Worm (Caenorhabditis elegans) whole organism, L1 larva: ENCODE measurements around the gene mboa-6.

Experiments used
- C04F5.9 ChIP-seq: sonication (generic microtip); optimal IDR thresholded peaks from 2 replicates; lab custom pipeline; 2016; ENCODE audit warnings: missing genetic modification characterization, missing compliant biosample characterization
- C34B4.2 ChIP-seq: sonication (generic microtip); optimal IDR thresholded peaks from 2 replicates; lab custom pipeline; 2017; ENCODE audit warnings: mild to moderate bottlenecking, missing genetic modification characterization, missing compliant biosample characterization
- Y116A8C.19 ChIP-seq: sonication (generic microtip); optimal IDR thresholded peaks from 2 replicates; lab custom pipeline; 2016; ENCODE audit warnings: missing compliant biosample characterization, missing genetic modification characterization, borderline replicate concordance
- alr-1 ChIP-seq: fragments of 200-800 bp; sonication (Bioruptor generic); optimal IDR thresholded peaks from 2 replicates; lab custom pipeline; 2018; ENCODE audit warnings: borderline replicate concordance, mild to moderate bottlenecking, missing genetic modification characterization, missing compliant biosample characterization
- ceh-63 ChIP-seq: fragments of 200-800 bp; sonication (Bioruptor generic); optimal IDR thresholded peaks from 2 replicates; lab custom pipeline; 2018; ENCODE audit warnings: mild to moderate bottlenecking, missing genetic modification characterization, missing compliant biosample characterization
- ceh-8 ChIP-seq: fragments of 200-800 bp; sonication (Bioruptor generic); optimal IDR thresholded peaks from 2 replicates; lab custom pipeline; 2018; ENCODE audit warnings: mild to moderate bottlenecking, missing genetic modification characterization, moderate library complexity, missing compliant biosample characterization
- ceh-82 ChIP-seq, 3 experiments: fragments of 150-350 bp in 1 of 3; sonication (generic microtip) in 2 of 3; optimal IDR thresholded peaks; 2 replicates each; lab custom pipeline; 2014 to 2017; ENCODE audit warnings: missing biosample characterization in 3 of 3, missing genetic modification characterization in 3 of 3
- ceh-88 ChIP-seq: fragments of 200-800 bp; sonication (Bioruptor generic); IDR thresholded peaks from 2 replicates; pipeline ENCODE4 v1.3.6; 2022; ENCODE audit warnings: missing genetic modification characterization, missing compliant biosample characterization
- dpl-1 ChIP-seq, 3 experiments: fragments of 150-350 bp in 2 of 3; sonication (generic microtip) in 1 of 3; optimal IDR thresholded peaks; 2 replicates each; lab custom pipeline; 2014 to 2017; ENCODE audit warnings: missing biosample characterization in 3 of 3, missing genetic modification characterization in 3 of 3, missing genetic modification reagents in 3 of 3
- dsc-1 ChIP-seq: sonication (generic microtip); optimal IDR thresholded peaks from 2 replicates; lab custom pipeline; 2016; ENCODE audit warnings: mild to moderate bottlenecking, missing genetic modification characterization, missing compliant biosample characterization
- efl-1 ChIP-seq, 4 experiments: fragments of 150-350 bp; optimal IDR thresholded peaks in 3 of 4; peaks in 1 of 4; 1 replicate in 1 of 4; 2 replicates in 3 of 4; lab custom pipeline; 2014; ENCODE audit warnings: missing biosample characterization in 2 of 4, missing genetic modification characterization in 2 of 4, missing genetic modification reagents in 2 of 4
- egl-13 ChIP-seq: sonication (generic microtip); optimal IDR thresholded peaks from 2 replicates; lab custom pipeline; 2016; ENCODE audit warnings: missing genotype, missing genetic modification reagents, missing genetic modification characterization, missing compliant biosample characterization
- egl-27 ChIP-seq, 2 experiments: fragments of 150-350 bp in 1 of 2; sonication (generic microtip); optimal IDR thresholded peaks; 3 replicates each; lab custom pipeline; 2017 to 2018; ENCODE audit warnings: missing biosample characterization in 2 of 2, missing genetic modification characterization in 2 of 2, missing genetic modification reagents in 2 of 2
- elt-3 ChIP-seq, 6 experiments: fragments of 150-350 bp in 1 of 6; sonication (generic microtip); optimal IDR thresholded peaks; 2 replicates each; lab custom pipeline; 2017 to 2018; ENCODE audit warnings: missing biosample characterization in 6 of 6, missing genetic modification characterization in 6 of 6, inconsistent platforms in 1 of 6
- ets-5 ChIP-seq: fragments of 200-800 bp; sonication (Bioruptor generic); IDR thresholded peaks from 2 replicates; pipeline ENCODE4 v1.3.6; 2022; ENCODE audit warnings: missing genetic modification characterization, missing compliant biosample characterization
- fkh-4 ChIP-seq: sonication (generic microtip); optimal IDR thresholded peaks from 2 replicates; lab custom pipeline; 2016; ENCODE audit warnings: missing compliant biosample characterization, missing genetic modification characterization, borderline replicate concordance
- fos-1 ChIP-seq: fragments of 150-350 bp; optimal IDR thresholded peaks from 2 replicates; lab custom pipeline; 2014; ENCODE audit warnings: missing biosample characterization, missing genetic modification characterization
- grh-1 ChIP-seq: fragments of 200-800 bp; sonication (Bioruptor generic); IDR thresholded peaks from 2 replicates; pipeline ENCODE4 v1.3.6; 2022; ENCODE audit warnings: missing genetic modification reagents, missing genetic modification characterization, missing compliant biosample characterization
- hlh-4 ChIP-seq: sonication (generic microtip); optimal IDR thresholded peaks from 2 replicates; lab custom pipeline; 2016; ENCODE audit warnings: mild to moderate bottlenecking, missing genetic modification characterization, missing compliant biosample characterization
- hpl-2 ChIP-seq: fragments of 150-350 bp; optimal IDR thresholded peaks from 2 replicates; lab custom pipeline; 2014; ENCODE audit warnings: missing biosample characterization, missing genetic modification reagents, missing genetic modification characterization
- irx-1 ChIP-seq: sonication (generic microtip); optimal IDR thresholded peaks from 2 replicates; lab custom pipeline; 2016; ENCODE audit warnings: missing genetic modification characterization, missing compliant biosample characterization
- isw-1 ChIP-seq: fragments of 200-800 bp; sonication (Bioruptor generic); IDR thresholded peaks from 2 replicates; pipeline ENCODE4 v1.3.6; 2022; ENCODE audit warnings: missing genetic modification characterization, missing compliant biosample characterization
- jun-1 ChIP-seq: fragments of 150-350 bp; optimal IDR thresholded peaks from 2 replicates; lab custom pipeline; 2014; ENCODE audit warnings: missing biosample characterization, missing genetic modification reagents, missing genetic modification characterization
- lin-14 ChIP-seq: fragments of 200-800 bp; sonication (Bioruptor generic); optimal IDR thresholded peaks from 2 replicates; lab custom pipeline; 2018; ENCODE audit warnings: mild to moderate bottlenecking, missing genetic modification characterization, moderate library complexity, missing compliant biosample characterization
- lin-15B ChIP-seq: fragments of 150-350 bp; sonication (generic microtip); optimal IDR thresholded peaks from 3 replicates; lab custom pipeline; 2014; ENCODE audit warnings: missing biosample characterization, missing genetic modification characterization
- lin-39 ChIP-seq: fragments of 150-350 bp; optimal IDR thresholded peaks from 2 replicates; lab custom pipeline; 2014; ENCODE audit warnings: missing biosample characterization, missing genetic modification reagents, missing genetic modification characterization
- lsy-2 ChIP-seq, 2 experiments: fragments of 150-350 bp; optimal IDR thresholded peaks; 2 replicates each; lab custom pipeline; 2014; ENCODE audit warnings: missing biosample characterization in 2 of 2, missing genetic modification characterization in 2 of 2
- mef-2 ChIP-seq: fragments of 150-350 bp; optimal IDR thresholded peaks from 2 replicates; lab custom pipeline; 2014; ENCODE audit warnings: missing biosample characterization, missing genetic modification characterization
- nhr-11 ChIP-seq: fragments of 150-350 bp; optimal IDR thresholded peaks from 2 replicates; lab custom pipeline; 2014; ENCODE audit warnings: missing biosample characterization, missing genetic modification characterization
- nhr-12 ChIP-seq: sonication (generic microtip); optimal IDR thresholded peaks from 2 replicates; lab custom pipeline; 2017; ENCODE audit warnings: missing biosample characterization, missing genetic modification characterization
- nhr-237 ChIP-seq: fragments of 150-350 bp; optimal IDR thresholded peaks from 2 replicates; lab custom pipeline; 2014; ENCODE audit warnings: missing biosample characterization, missing genetic modification characterization
- nhr-28 ChIP-seq: fragments of 150-350 bp; optimal IDR thresholded peaks from 2 replicates; lab custom pipeline; 2014; ENCODE audit warnings: missing biosample characterization, missing genetic modification characterization
- nhr-76 ChIP-seq: sonication (generic microtip); optimal IDR thresholded peaks from 2 replicates; lab custom pipeline; 2017; ENCODE audit warnings: missing biosample characterization, missing genetic modification characterization
- nhr-77 ChIP-seq: fragments of 150-350 bp; optimal IDR thresholded peaks from 2 replicates; lab custom pipeline; 2014; ENCODE audit warnings: missing biosample characterization, missing genetic modification characterization
- nhr-84 ChIP-seq: sonication (generic microtip); optimal IDR thresholded peaks from 2 replicates; lab custom pipeline; 2017; ENCODE audit warnings: missing biosample characterization, missing genetic modification characterization
- nhr-90 ChIP-seq: sonication (generic microtip); optimal IDR thresholded peaks from 2 replicates; lab custom pipeline; 2016; ENCODE audit warnings: mild to moderate bottlenecking, missing genetic modification characterization, missing compliant biosample characterization; ENCODE audit not compliant: poor library complexity
- pqm-1 ChIP-seq: sonication (generic microtip); optimal IDR thresholded peaks from 3 replicates; lab custom pipeline; 2017; ENCODE audit warnings: missing biosample characterization, missing genetic modification characterization
- skn-1 ChIP-seq: fragments of 150-350 bp; optimal IDR thresholded peaks from 2 replicates; lab custom pipeline; 2014; ENCODE audit warnings: missing biosample characterization, missing genetic modification characterization
- snpc-4 ChIP-seq: fragments of 150-350 bp; optimal IDR thresholded peaks from 2 replicates; lab custom pipeline; 2014; ENCODE audit warnings: missing biosample characterization, missing genetic modification characterization
- snu-23 ChIP-seq: sonication (generic microtip); optimal IDR thresholded peaks from 2 replicates; lab custom pipeline; 2016; ENCODE audit warnings: missing genetic modification characterization, missing compliant biosample characterization
- sup-37 ChIP-seq: fragments of 200-800 bp; sonication (Bioruptor generic); optimal IDR thresholded peaks from 2 replicates; lab custom pipeline; 2018; ENCODE audit warnings: mild to moderate bottlenecking, missing genetic modification characterization, missing compliant biosample characterization
- unc-130 ChIP-seq: fragments of 150-350 bp; optimal IDR thresholded peaks from 2 replicates; lab custom pipeline; 2017; ENCODE audit warnings: missing biosample characterization, missing genetic modification characterization, inconsistent platforms
- unc-30 ChIP-seq: sonication (generic microtip); optimal IDR thresholded peaks from 2 replicates; lab custom pipeline; 2017; ENCODE audit warnings: missing biosample characterization, missing genetic modification characterization
- unc-62 ChIP-seq: fragments of 150-350 bp; optimal IDR thresholded peaks from 2 replicates; lab custom pipeline; 2014; ENCODE audit warnings: missing biosample characterization, missing genetic modification reagents, missing genetic modification characterization
- ztf-11 ChIP-seq, 2 experiments: sonication (generic microtip); optimal IDR thresholded peaks; 2 replicates each; lab custom pipeline; 2016 to 2017; ENCODE audit warnings: missing genetic modification characterization in 2 of 2, missing biosample characterization in 1 of 2, missing compliant biosample characterization in 1 of 2
- ztf-4 ChIP-seq: fragments of 150-350 bp; optimal IDR thresholded peaks from 2 replicates; lab custom pipeline; 2014; ENCODE audit warnings: missing biosample characterization, missing genetic modification characterization

mboa-6 gene

DNA sequence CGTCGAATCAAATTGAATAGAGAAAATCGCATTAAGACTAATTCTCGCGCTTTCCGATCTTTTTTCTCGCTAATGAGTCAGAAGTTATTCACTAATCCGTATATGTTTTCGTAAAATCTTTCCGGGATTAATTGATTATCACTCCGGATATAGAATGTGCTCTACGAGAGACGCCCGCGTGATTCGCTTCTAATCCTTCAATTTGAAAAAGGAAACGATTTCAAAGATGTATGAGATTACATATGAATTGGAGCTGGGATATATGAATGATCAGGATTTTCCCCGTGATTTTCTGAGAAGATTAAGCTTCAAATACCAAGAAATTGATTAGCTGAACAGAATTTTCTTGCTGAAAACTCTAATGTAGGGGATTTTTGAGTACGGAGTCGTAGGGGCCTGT lies 39.2 kb downstream of the mboa-6 start (continued):
- no peak for TF ChIP-seq ets-5 (GFP tag; lab: Robert Waterston, UW)
- TF ChIP-seq hlh-4: no peak
- peak; percentile 60 for TF ChIP-seq fos-1 (tag; lab: Kevin White, UChicago)
- TF ChIP-seq pqm-1 (tag; lab: Kevin White, UChicago): no peak
- TF ChIP-seq efl-1 (optimal IDR thresholded peaks at IDR 0.05; lab: Kevin White, UChicago): no peak
- TF ChIP-seq efl-1 (GFP tag; optimal IDR thresholded peaks at IDR 0.05 in 1 of 2; lab: Kevin White, UChicago): no peak
- no peak for TF ChIP-seq skn-1 (tag; lab: Kevin White, UChicago)
- peak; percentile 52 for TF ChIP-seq nhr-11
- no peak for TF ChIP-seq lin-15B (tag; lab: Kevin White, UChicago)
- TF ChIP-seq elt-3 (tag; optimal IDR thresholded peaks at IDR 0.05; lab: Kevin White, UChicago): no peak
- TF ChIP-seq ceh-8 (GFP tag; lab: Kevin White, UChicago): peak; percentile 42
- TF ChIP-seq nhr-12: no peak
- TF ChIP-seq snu-23 (GFP tag; lab: Kevin White, UChicago): no peak
- TF ChIP-seq irx-1 (tag; lab: Kevin White, UChicago): no peak
- TF ChIP-seq lin-14 (GFP tag; lab: Kevin White, UChicago): peak; percentile 36
- no peak for TF ChIP-seq mef-2 (tag; lab: Kevin White, UChicago)
- TF ChIP-seq egl-13 (tag; lab: Kevin White, UChicago): peak; percentile 84
- TF ChIP-seq lin-39 (tag; lab: Kevin White, UChicago): no peak
- TF ChIP-seq jun-1 (tag; lab: Kevin White, UChicago): no peak
- no peak for TF ChIP-seq grh-1
- TF ChIP-seq hpl-2 (GFP tag; lab: Kevin White, UChicago): no peak
- no peak for TF ChIP-seq isw-1 (GFP tag; lab: Robert Waterston, UW)
- no peak for TF ChIP-seq dpl-1 (GFP tag; optimal IDR thresholded peaks at IDR 0.05; lab: Kevin White, UChicago)
- TF ChIP-seq nhr-76 (tag; lab: Kevin White, UChicago): no peak
- TF ChIP-seq unc-30 (tag; lab: Kevin White, UChicago): no peak
- no peak for TF ChIP-seq egl-27 (tag; optimal IDR thresholded peaks at IDR 0.05; lab: Kevin White, UChicago)
- TF ChIP-seq ztf-11 (tag; optimal IDR thresholded peaks at IDR 0.05; lab: Kevin White, UChicago): no peak
- TF ChIP-seq ceh-82 (tag; optimal IDR thresholded peaks at IDR 0.05; lab: Kevin White, UChicago): no peak
- no peak for TF ChIP-seq snpc-4 (tag; lab: Kevin White, UChicago)
- peak; percentile 83 for TF ChIP-seq fkh-4 (tag; lab: Kevin White, UChicago)
- TF ChIP-seq ztf-4: no peak
- no peak for TF ChIP-seq nhr-77 (tag; lab: Kevin White, UChicago)
- TF ChIP-seq Y116A8C.19: no peak
- no peak for TF ChIP-seq nhr-237
- TF ChIP-seq sup-37 (GFP tag; lab: Kevin White, UChicago): no peak

DNA sequence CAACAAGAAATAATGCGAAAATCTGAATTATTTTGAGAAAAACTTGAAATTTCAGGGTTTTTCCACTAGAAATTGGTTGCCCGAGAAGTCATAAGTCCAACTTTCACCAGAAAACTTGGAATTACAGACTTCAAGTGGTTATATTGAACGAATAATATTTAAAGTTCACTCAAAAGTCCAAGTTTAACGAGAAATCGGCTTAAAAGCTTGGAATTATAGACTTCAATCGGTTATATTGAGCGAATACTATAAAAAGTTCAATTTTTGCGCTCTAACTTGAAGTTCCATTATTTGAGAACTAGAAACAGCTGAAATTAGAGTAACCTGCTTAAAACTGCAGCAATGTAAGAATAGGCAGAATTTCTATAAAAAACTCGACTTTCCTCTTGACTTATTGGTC lies 39.7 kb downstream of the mboa-6 start:
- no peak for TF ChIP-seq nhr-28 (tag; lab: Kevin White, UChicago)
- no peak for TF ChIP-seq dpl-1 (GFP tag; optimal IDR thresholded peaks at IDR 0.05; lab: Kevin White, UChicago)
- TF ChIP-seq efl-1 (optimal IDR thresholded peaks at IDR 0.05; lab: Kevin White, UChicago): no peak
- peak in 1 of 2 experiments; percentile 75 for TF ChIP-seq efl-1 (GFP tag; optimal IDR thresholded peaks at IDR 0.05 in 1 of 2; lab: Kevin White, UChicago)

DNA sequence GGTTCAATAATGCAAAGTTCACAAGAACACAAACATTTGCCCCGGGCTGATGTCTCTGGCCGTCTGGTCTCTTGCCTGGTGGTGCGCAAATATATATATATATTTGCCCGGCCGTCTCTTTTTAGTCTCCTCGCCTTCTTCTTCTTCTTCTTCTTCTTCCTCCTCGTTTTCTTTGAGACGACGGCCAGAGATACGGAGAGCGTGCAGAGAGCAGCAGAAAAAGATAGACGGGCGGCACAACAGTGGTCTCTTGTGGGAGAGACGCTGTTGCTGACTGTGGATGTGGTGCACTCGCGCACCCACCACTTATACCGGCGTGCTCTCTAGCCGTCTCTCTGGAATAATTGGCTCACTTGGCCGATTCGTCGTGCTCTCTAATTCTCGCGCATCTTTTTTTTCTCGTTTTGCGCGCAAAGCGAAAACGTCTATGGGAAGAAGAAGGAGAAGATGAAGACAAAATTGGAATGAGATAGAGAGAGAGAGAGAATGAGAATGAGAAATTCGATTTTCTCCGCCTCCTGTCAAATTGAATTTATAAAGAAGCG lies 40.5 kb downstream of the mboa-6 start:
- TF ChIP-seq dsc-1 (tag; lab: Kevin White, UChicago) (peak; percentile 98), mef-2 (tag; lab: Kevin White, UChicago) (peak; percentile 95), ets-5 (GFP tag; lab: Robert Waterston, UW) (no peak), C04F5.9 (tag; lab: Kevin White, UChicago) (peak; percentile 77), egl-13 (tag; lab: Kevin White, UChicago) (peak; percentile 99), nhr-28 (tag; lab: Kevin White, UChicago) (no peak), lsy-2 (tag; optimal IDR thresholded peaks at IDR 0.05; lab: Kevin White, UChicago) (peak; percentile 86 to 90), ceh-63 (GFP tag; lab: Kevin White, UChicago) (peak; percentile 84), unc-62 (GFP tag; lab: Kevin White, UChicago) (peak; percentile 93), irx-1 (tag; lab: Kevin White, UChicago) (peak; percentile 98), nhr-90 (tag; lab: Kevin White, UChicago) (peak; percentile 97), fkh-4 (tag; lab: Kevin White, UChicago) (peak; percentile 86), ztf-11 (tag; optimal IDR thresholded peaks at IDR 0.05; lab: Kevin White, UChicago) (peak; percentile 44 to 94), sup-37 (GFP tag; lab: Kevin White, UChicago) (peak; percentile 94), lin-39 (tag; lab: Kevin White, UChicago) (peak; percentile 86), nhr-84 (tag; lab: Kevin White, UChicago) (no peak), alr-1 (tag; lab: Kevin White, UChicago) (no peak), elt-3 (tag; optimal IDR thresholded peaks at IDR 0.05; lab: Kevin White, UChicago) (peak in 5 of 6 experiments; percentile 10 to 87 (median 82)), C34B4.2 (peak; percentile 76), unc-130 (peak; percentile 48), ceh-88 (GFP tag; lab: Robert Waterston, UW) (peak; percentile 91), snpc-4 (tag; lab: Kevin White, UChicago) (peak; percentile 81), nhr-77 (tag; lab: Kevin White, UChicago) (peak; percentile 84), Y116A8C.19 (peak; percentile 16)
